Fruit fly (Drosophila melanogaster) whole organism, embryonic: Measurements from ENCODE around the gene CG13716.

Source experiments
- Atf6 ChIP-seq: fragments of 200-800 bp; sonication (Bioruptor generic); IDR thresholded peaks from 2 replicates; pipeline ENCODE4 v1.3.6; 2022; ENCODE audit warnings: missing biosample characterization, missing genetic modification characterization
- B-H1 ChIP-seq: fragments of 200-800 bp; sonication (Bioruptor generic); IDR thresholded peaks from 3 replicates; pipeline ENCODE4 v1.3.6; 2022; ENCODE audit warnings: missing biosample characterization, missing genetic modification characterization
- CG10959 ChIP-seq: fragments of 200-800 bp; sonication (Bioruptor generic); IDR thresholded peaks from 2 replicates; pipeline ENCODE4 v1.3.6; 2022; ENCODE audit warnings: missing biosample characterization, missing genetic modification characterization
- CG10979 ChIP-seq: fragments of 200-800 bp; sonication (Bioruptor generic); optimal IDR thresholded peaks from 2 replicates; lab custom pipeline; 2018; ENCODE audit warnings: missing biosample characterization, mild to moderate bottlenecking, missing genetic modification characterization, moderate library complexity
- CG15479 ChIP-seq: fragments of 200-800 bp; sonication (Bioruptor generic); optimal IDR thresholded peaks from 3 replicates; lab custom pipeline; 2019; ENCODE audit warnings: missing biosample characterization, mild to moderate bottlenecking, missing genetic modification characterization, moderate library complexity
- CG16779 ChIP-seq: fragments of 200-800 bp; sonication (Bioruptor generic); IDR thresholded peaks from 2 replicates; pipeline ENCODE4 v1.3.6; 2022; ENCODE audit warnings: missing biosample characterization, missing genetic modification characterization
- CG1832 ChIP-seq: fragments of 200-800 bp; sonication (Bioruptor generic); optimal IDR thresholded peaks from 2 replicates; lab custom pipeline; 2017; ENCODE audit warnings: missing biosample characterization, mild to moderate bottlenecking, missing genetic modification characterization, inconsistent platforms
- CG2116 ChIP-seq: fragments of 200-800 bp; sonication (Bioruptor generic); optimal IDR thresholded peaks from 3 replicates; lab custom pipeline; 2018; ENCODE audit warnings: missing biosample characterization, mild to moderate bottlenecking, missing genetic modification characterization
- CG30020 ChIP-seq: fragments of 200-800 bp; optimal IDR thresholded peaks from 2 replicates; lab custom pipeline; 2019; ENCODE audit warnings: missing biosample characterization, mild to moderate bottlenecking, missing genetic modification characterization, moderate library complexity
- CG30403 ChIP-seq: fragments of 200-800 bp; sonication (Bioruptor generic); optimal IDR thresholded peaks from 3 replicates; lab custom pipeline; 2016; ENCODE audit warnings: missing biosample characterization, missing genetic modification characterization
- CG3995 ChIP-seq: fragments of 200-800 bp; sonication (Bioruptor generic); optimal IDR thresholded peaks from 3 replicates; lab custom pipeline; 2016; ENCODE audit warnings: missing biosample characterization, missing genetic modification characterization
- CG4707 ChIP-seq: fragments of 200-800 bp; sonication (Bioruptor generic); optimal IDR thresholded peaks from 2 replicates; lab custom pipeline; 2018; ENCODE audit warnings: missing biosample characterization, mild to moderate bottlenecking, missing genetic modification characterization, moderate library complexity
- CG6813 ChIP-seq: fragments of 200-800 bp; sonication (Bioruptor generic); optimal IDR thresholded peaks from 2 replicates; lab custom pipeline; 2017; ENCODE audit warnings: missing biosample characterization, missing genetic modification characterization, mild to moderate bottlenecking, moderate library complexity, missing genetic modification reagents
- CG8281 ChIP-seq: fragments of 200-800 bp; sonication (Bioruptor generic); optimal IDR thresholded peaks from 2 replicates; lab custom pipeline; 2018; ENCODE audit warnings: missing biosample characterization, mild to moderate bottlenecking, missing genetic modification characterization, moderate library complexity
- CG8290 ChIP-seq, 3 experiments: fragments of 200-800 bp; sonication (Bioruptor generic); optimal IDR thresholded peaks; 2 replicates each; lab custom pipeline; 2016 to 2019; ENCODE audit warnings: missing biosample characterization in 3 of 3, missing genetic modification characterization in 3 of 3, mild to moderate bottlenecking in 2 of 3, moderate library complexity in 1 of 3
- CG8944 ChIP-seq: fragments of 200-800 bp; sonication (Bioruptor generic); optimal IDR thresholded peaks from 3 replicates; lab custom pipeline; 2016; ENCODE audit warnings: missing biosample characterization, missing genetic modification characterization
- CG9876 ChIP-seq: fragments of 200-800 bp; sonication (Bioruptor generic); optimal IDR thresholded peaks from 2 replicates; lab custom pipeline; 2016; ENCODE audit warnings: missing biosample characterization, missing genetic modification characterization
- CkIIα-i1 ChIP-seq: fragments of 200-800 bp; sonication (Bioruptor generic); IDR thresholded peaks from 2 replicates; pipeline ENCODE4 v1.3.6; 2022; ENCODE audit warnings: missing biosample characterization, missing genetic modification characterization
- Ets97D ChIP-seq: fragments of 200-800 bp; sonication (Bioruptor generic); optimal IDR thresholded peaks from 3 replicates; lab custom pipeline; 2016; ENCODE audit warnings: missing biosample characterization, missing genetic modification characterization
- Fer1 ChIP-seq: fragments of 200-800 bp; sonication (Bioruptor generic); optimal IDR thresholded peaks from 2 replicates; lab custom pipeline; 2017; ENCODE audit warnings: missing biosample characterization, mild to moderate bottlenecking, missing genetic modification characterization
- Fer2 ChIP-seq: fragments of 200-800 bp; sonication (Bioruptor generic); optimal IDR thresholded peaks from 2 replicates; lab custom pipeline; 2018; ENCODE audit warnings: missing biosample characterization, mild to moderate bottlenecking, missing genetic modification characterization, moderate library complexity
- H15 ChIP-seq: fragments of 200-800 bp; sonication (Bioruptor generic); IDR thresholded peaks from 3 replicates; pipeline ENCODE4 v1.3.6; 2022; ENCODE audit warnings: missing biosample characterization, missing genetic modification characterization
- HLHmδ ChIP-seq: fragments of 200-800 bp; sonication (Bioruptor generic); optimal IDR thresholded peaks from 2 replicates; lab custom pipeline; 2018; ENCODE audit warnings: missing biosample characterization, mild to moderate bottlenecking, missing genetic modification characterization, moderate library complexity
- Mes4 ChIP-seq: fragments of 200-800 bp; sonication (Bioruptor generic); optimal IDR thresholded peaks from 2 replicates; lab custom pipeline; 2016; ENCODE audit warnings: missing biosample characterization, missing genetic modification characterization
- NC2α ChIP-seq: fragments of 200-800 bp; sonication (Bioruptor generic); optimal IDR thresholded peaks from 2 replicates; lab custom pipeline; 2016; ENCODE audit warnings: missing biosample characterization, missing genetic modification characterization
- Opbp ChIP-seq: fragments of 200-800 bp; sonication (Bioruptor generic); IDR thresholded peaks from 3 replicates; pipeline ENCODE4 v1.3.6; 2022; ENCODE audit warnings: missing biosample characterization, missing genetic modification characterization; ENCODE audit not compliant: partially characterized antibody
- Optix ChIP-seq: fragments of 200-800 bp; sonication (Bioruptor generic); IDR thresholded peaks from 3 replicates; pipeline ENCODE4 v1.3.6; 2022; ENCODE audit warnings: missing biosample characterization, missing genetic modification characterization
- Ptx1 ChIP-seq: fragments of 200-800 bp; sonication (Bioruptor generic); IDR thresholded peaks from 2 replicates; pipeline ENCODE4 v1.3.6; 2022; ENCODE audit warnings: missing biosample characterization, missing genetic modification characterization
- Ssrp ChIP-seq: fragments of 200-800 bp; sonication (Bioruptor generic); optimal IDR thresholded peaks from 2 replicates; lab custom pipeline; 2018; ENCODE audit warnings: missing biosample characterization, mild to moderate bottlenecking, missing genetic modification characterization, moderate library complexity
- TFAM ChIP-seq: fragments of 200-800 bp; sonication (Bioruptor generic); optimal IDR thresholded peaks from 2 replicates; lab custom pipeline; 2017; ENCODE audit warnings: missing biosample characterization, missing genetic modification characterization, inconsistent platforms
- Trl ChIP-seq, 3 experiments: fragments of >200 bp in 2 of 3; fragments of 200-800 bp in 1 of 3; sonication (Bioruptor generic) in 1 of 3; optimal IDR thresholded peaks; 2 replicates in 1 of 3; 3 replicates in 2 of 3; lab custom pipeline; 2016 to 2017; ENCODE audit warnings: missing biosample characterization in 1 of 3, missing genetic modification characterization in 1 of 3
- bab2 ChIP-seq: fragments of 200-800 bp; sonication (Bioruptor generic); optimal IDR thresholded peaks from 2 replicates; lab custom pipeline; 2016; ENCODE audit warnings: missing biosample characterization, missing genetic modification characterization
- ci ChIP-seq: fragments of 200-800 bp; sonication (Bioruptor generic); IDR thresholded peaks from 3 replicates; pipeline ENCODE4 v1.3.6; 2022; ENCODE audit warnings: missing biosample characterization, missing genetic modification characterization
- cwo ChIP-seq: fragments of 200-800 bp; sonication (Bioruptor generic); optimal IDR thresholded peaks from 3 replicates; lab custom pipeline; 2017; ENCODE audit warnings: missing biosample characterization, missing genetic modification characterization, mild to moderate bottlenecking, moderate library complexity, missing genetic modification reagents
- dysf ChIP-seq: fragments of 200-800 bp; sonication (Bioruptor generic); IDR thresholded peaks from 3 replicates; pipeline ENCODE4 v1.3.6; 2022; ENCODE audit warnings: missing biosample characterization, missing genetic modification characterization
- eyg ChIP-seq: fragments of 200-800 bp; sonication (Bioruptor generic); optimal IDR thresholded peaks from 3 replicates; lab custom pipeline; 2016; ENCODE audit warnings: missing biosample characterization, missing genetic modification characterization
- gfzf ChIP-seq: fragments of 200-800 bp; sonication (Bioruptor generic); optimal IDR thresholded peaks from 2 replicates; lab custom pipeline; 2016; ENCODE audit warnings: missing biosample characterization, mild to moderate bottlenecking, missing genetic modification characterization, moderate library complexity
- gro ChIP-seq: fragments of 200-800 bp; sonication (Bioruptor generic); optimal IDR thresholded peaks from 2 replicates; lab custom pipeline; 2016; ENCODE audit warnings: missing biosample characterization, missing genetic modification characterization
- gsb ChIP-seq: fragments of 200-800 bp; sonication (Bioruptor generic); IDR thresholded peaks from 2 replicates; pipeline ENCODE4 v1.3.6; 2022; ENCODE audit warnings: missing biosample characterization, missing genetic modification characterization
- ind ChIP-seq: fragments of 200-800 bp; sonication (Bioruptor generic); optimal IDR thresholded peaks from 3 replicates; lab custom pipeline; 2016; ENCODE audit warnings: missing biosample characterization, missing genetic modification characterization
- kay ChIP-seq: fragments of 200-800 bp; sonication (Bioruptor generic); optimal IDR thresholded peaks from 2 replicates; lab custom pipeline; 2016; ENCODE audit warnings: missing biosample characterization, missing genetic modification characterization
- nmo ChIP-seq: fragments of 200-800 bp; sonication (Bioruptor generic); optimal IDR thresholded peaks from 2 replicates; lab custom pipeline; 2018; ENCODE audit warnings: missing biosample characterization, mild to moderate bottlenecking, missing genetic modification characterization, moderate library complexity
- onecut ChIP-seq: fragments of 200-800 bp; sonication (Bioruptor generic); IDR thresholded peaks from 2 replicates; pipeline ENCODE4 v1.3.6; 2022; ENCODE audit warnings: missing biosample characterization, missing genetic modification characterization
- pfk ChIP-seq: fragments of 200-800 bp; sonication (Bioruptor generic); optimal IDR thresholded peaks from 2 replicates; lab custom pipeline; 2018; ENCODE audit warnings: missing biosample characterization, mild to moderate bottlenecking, missing genetic modification characterization, moderate library complexity
- phol ChIP-seq: fragments of 200-800 bp; sonication (Bioruptor generic); optimal IDR thresholded peaks from 3 replicates; lab custom pipeline; 2018; ENCODE audit warnings: missing biosample characterization, mild to moderate bottlenecking, missing genetic modification characterization, moderate library complexity
- pnt ChIP-seq: fragments of 200-800 bp; sonication (Bioruptor generic); optimal IDR thresholded peaks from 3 replicates; lab custom pipeline; 2016; ENCODE audit warnings: missing biosample characterization, missing genetic modification characterization
- pros ChIP-seq: fragments of 200-800 bp; sonication (Bioruptor generic); optimal IDR thresholded peaks from 3 replicates; lab custom pipeline; 2019; ENCODE audit warnings: missing biosample characterization, mild to moderate bottlenecking, missing genetic modification characterization, moderate library complexity
- slp2 ChIP-seq: fragments of 200-800 bp; sonication (Bioruptor generic); optimal IDR thresholded peaks from 2 replicates; lab custom pipeline; 2016; ENCODE audit warnings: missing biosample characterization, missing genetic modification characterization
- twi ChIP-seq: fragments of 200-800 bp; optimal IDR thresholded peaks from 2 replicates; lab custom pipeline; 2019; ENCODE audit warnings: missing biosample characterization, mild to moderate bottlenecking, missing genetic modification characterization, moderate library complexity
- yki ChIP-seq: fragments of >200 bp; optimal IDR thresholded peaks from 3 replicates; lab custom pipeline; 2018

Gene CG13716

dm6 chr3L:4613083-4613482 is 21.5 kb downstream of the CG13716 start (continued):
- TF ChIP-seq Fer2: peak; percentile 78
- TF ChIP-seq bab2 (GFP tag; lab: Kevin White, UChicago): peak; percentile 95
- TF ChIP-seq dysf (GFP tag; lab: Robert Waterston, UW): peak; percentile 96
- TF ChIP-seq CG30020 (tag; lab: Kevin White, UChicago): peak; percentile 66
- peak; percentile 82 for TF ChIP-seq CG4707 (GFP tag; lab: Kevin White, UChicago)
- TF ChIP-seq HLHmδ (GFP tag; lab: Kevin White, UChicago): no peak
- TF ChIP-seq NC2α (GFP tag; lab: Kevin White, UChicago): peak; percentile 49
- peak; percentile 94 for TF ChIP-seq phol (tag; lab: Kevin White, UChicago)
- TF ChIP-seq Fer1 (GFP tag; lab: Kevin White, UChicago): peak; percentile 94
- TF ChIP-seq slp2: peak; percentile 76
- peak; percentile 74 for TF ChIP-seq Mes4
- peak; percentile 96 for TF ChIP-seq CG6813 (GFP tag; lab: Kevin White, UChicago)
- peak; percentile 94 for TF ChIP-seq H15 (GFP tag; lab: Robert Waterston, UW)
- peak; percentile 70 for TF ChIP-seq CG9876 (GFP tag; lab: Kevin White, UChicago)
- TF ChIP-seq Optix (GFP tag; lab: Robert Waterston, UW): peak; percentile 81
- peak; percentile 80 for TF ChIP-seq twi (tag; lab: Kevin White, UChicago)
- peak; percentile 88 for TF ChIP-seq cwo (GFP tag; lab: Kevin White, UChicago)
- TF ChIP-seq kay (GFP tag; lab: Kevin White, UChicago): peak; percentile 91
- TF ChIP-seq ind (GFP tag; lab: Kevin White, UChicago): peak; percentile 93
- TF ChIP-seq pnt (GFP tag; lab: Kevin White, UChicago): peak; percentile 76
- TF ChIP-seq CG10959: peak; percentile 78
- no peak for TF ChIP-seq CG1832 (GFP tag; lab: Kevin White, UChicago)
- peak; percentile 94 for TF ChIP-seq CG10979 (tag; lab: Kevin White, UChicago)
- TF ChIP-seq B-H1: peak; percentile 91
- peak; percentile 95 for TF ChIP-seq nmo (GFP tag; lab: Kevin White, UChicago)
- peak; percentile 84 for TF ChIP-seq eyg (GFP tag; lab: Kevin White, UChicago)
- TF ChIP-seq ci (GFP tag; lab: Robert Waterston, UW): peak; percentile 94
- peak; percentile 92 for TF ChIP-seq gro (GFP tag; lab: Kevin White, UChicago)
- TF ChIP-seq TFAM (GFP tag; lab: Kevin White, UChicago): peak; percentile 84
- TF ChIP-seq CG8290 (GFP tag; optimal IDR thresholded peaks at IDR 0.05; lab: Kevin White, UChicago): peak; percentile 89
- TF ChIP-seq CG8290 (tag; optimal IDR thresholded peaks at IDR 0.05; lab: Kevin White, UChicago): peak; percentile 65 to 79
- TF ChIP-seq CG3995: peak; percentile 57
- TF ChIP-seq CG8281 (tag; lab: Kevin White, UChicago): peak; percentile 81
- peak; percentile 96 for TF ChIP-seq onecut (GFP tag; lab: Robert Waterston, UW)
- peak; percentile 90 for TF ChIP-seq gsb (GFP tag; lab: Robert Waterston, UW)
- peak; percentile 68 for TF ChIP-seq CG8944 (GFP tag; lab: Kevin White, UChicago)
- peak; percentile 80 for TF ChIP-seq Ets97D (GFP tag; lab: Kevin White, UChicago)
- peak; percentile 93 for TF ChIP-seq Atf6 (GFP tag; lab: Robert Waterston, UW)
- no peak for TF ChIP-seq pros (GFP tag; lab: Kevin White, UChicago)
- peak; percentile 22 for TF ChIP-seq CG15479
- peak; percentile 63; the same call in 1 of the 2 replicates for TF ChIP-seq CkIIα-i1 (GFP tag; lab: Robert Waterston, UW)
- no peak for TF ChIP-seq yki (lab: Kevin White, UChicago)
- no peak for TF ChIP-seq Trl (optimal IDR thresholded peaks at IDR 0.05; lab: Kevin White, UChicago)
- peak; percentile 85 for TF ChIP-seq Trl (GFP tag; optimal IDR thresholded peaks at IDR 0.05; lab: Kevin White, UChicago)
- peak; percentile 31 for TF ChIP-seq pfk
- peak; percentile 92 for TF ChIP-seq CG30403
- no peak for TF ChIP-seq gfzf (GFP tag; lab: Kevin White, UChicago)
- peak; percentile 50; the same call in 1 of the 2 replicates for TF ChIP-seq CG16779 (GFP tag; lab: Robert Waterston, UW)
- peak; percentile 77 for TF ChIP-seq CG2116 (GFP tag; lab: Kevin White, UChicago)
- peak; percentile 90 for TF ChIP-seq Ssrp
- peak; percentile 94 for TF ChIP-seq Ptx1
- no peak for TF ChIP-seq Opbp (GFP tag; lab: Robert Waterston, UW)
